Worm (Caenorhabditis elegans): Measurements from ENCODE around the gene F09E5.7.

The F09E5.7 gene

DNA sequence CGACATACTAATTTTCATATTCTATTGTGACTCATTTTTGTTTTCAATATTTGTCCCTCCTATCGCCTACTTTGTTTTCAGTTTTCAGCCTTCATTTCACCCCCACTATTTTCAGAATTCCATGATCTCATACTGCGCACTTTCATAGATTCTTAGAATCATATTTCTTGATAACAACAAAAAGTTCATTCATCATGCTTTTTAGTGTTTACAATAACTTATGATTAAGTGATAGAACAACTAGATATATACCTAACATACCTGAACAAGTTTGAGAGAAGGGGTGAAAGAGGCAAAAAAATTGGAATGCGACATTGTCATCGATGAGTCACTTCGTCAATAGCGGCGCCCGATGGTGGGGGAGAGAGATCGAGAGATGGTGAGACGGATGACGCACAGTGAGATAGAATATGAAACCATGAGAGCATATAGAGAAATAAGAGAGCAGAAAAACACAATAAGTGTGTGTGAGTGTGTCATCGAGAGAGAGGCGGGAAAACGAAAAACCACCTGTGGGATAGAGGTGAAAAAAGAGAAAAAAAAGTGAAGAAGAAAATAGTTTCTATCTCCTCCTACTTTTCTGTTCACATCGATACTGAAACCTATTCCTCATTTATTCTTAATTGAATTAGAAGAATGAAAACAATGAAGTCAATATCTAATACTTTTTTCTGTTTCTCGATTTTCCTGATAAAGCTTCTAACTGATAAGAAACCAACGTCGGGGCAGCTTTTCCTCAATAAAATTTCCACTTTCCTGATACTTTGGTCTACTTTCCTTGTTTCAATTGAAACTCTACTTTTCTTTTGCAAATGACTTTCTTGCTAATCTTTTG lies 15.0 kb upstream of the F09E5.7 start (continued):
- TF ChIP-seq lsy-27 (tag; optimal IDR thresholded peaks at IDR 0.05; ENCODE audit: borderline replicate concordance, insufficient read depth) = no peak
- no peak for TF ChIP-seq ztf-3 (GFP tag; optimal IDR thresholded peaks at IDR 0.05)
- peak; percentile 54 for TF ChIP-seq unc-62 (GFP tag; optimal IDR thresholded peaks at IDR 0.05)
- no peak for TF ChIP-seq unc-130 (GFP tag; optimal IDR thresholded peaks at IDR 0.05)
- TF ChIP-seq attf-6 (GFP tag; IDR thresholded peaks at IDR 0.05) = no peak
- TF ChIP-seq F57C9.4 (tag; optimal IDR thresholded peaks at IDR 0.05) = no peak
- TF ChIP-seq madf-10 (tag; optimal IDR thresholded peaks at IDR 0.05) = peak; percentile 15
- TF ChIP-seq ekl-4 (GFP tag; IDR thresholded peaks at IDR 0.05) = no peak
- peak; percentile 22 for TF ChIP-seq efl-1 (GFP tag; optimal IDR thresholded peaks at IDR 0.05)
- no peak for TF ChIP-seq him-1 (tag; optimal IDR thresholded peaks at IDR 0.05)
- no peak for TF ChIP-seq snpc-1.1 (tag; optimal IDR thresholded peaks at IDR 0.05; ENCODE audit: insufficient read depth)
- no peak for TF ChIP-seq lir-1 (GFP tag; conservative IDR thresholded peaks at IDR 0.05)
- TF ChIP-seq egl-18 (GFP tag; IDR thresholded peaks at IDR 0.05) = no peak
- no peak for TF ChIP-seq snpc-4 (GFP tag; optimal IDR thresholded peaks at IDR 0.05)
- TF ChIP-seq snpc-4 (tag; optimal IDR thresholded peaks at IDR 0.05) = peak in 2 of 4 experiments; percentile 3 to 34
- no peak for TF ChIP-seq cebp-1 (GFP tag; IDR thresholded peaks at IDR 0.05)
- peak; percentile 69 for TF ChIP-seq cebp-1 (tag; optimal IDR thresholded peaks at IDR 0.05)
- TF ChIP-seq mel-28 (tag; optimal IDR thresholded peaks at IDR 0.05; ENCODE audit: borderline replicate concordance) = no peak
- TF ChIP-seq tbx-9 (tag; optimal IDR thresholded peaks at IDR 0.05; ENCODE audit: borderline replicate concordance) = no peak
- peak; percentile 45 for TF ChIP-seq ZK185.1 (tag; optimal IDR thresholded peaks at IDR 0.05; ENCODE audit: poor library complexity, severe bottlenecking)
- no peak for TF ChIP-seq Y79H2A.3 (GFP tag; conservative IDR thresholded peaks at IDR 0.05)
- 0 out of 2 replicates have a peak, but pooled peaks have one; percentile 13 for TF ChIP-seq ceh-100 (GFP tag; IDR thresholded peaks at IDR 0.05)
- peak; percentile 32 for TF ChIP-seq nhr-80 (tag; optimal IDR thresholded peaks at IDR 0.05)
- TF ChIP-seq Y67H2A.10 (GFP tag; conservative IDR thresholded peaks at IDR 0.05) = no peak
- TF ChIP-seq madf-6 (GFP tag; IDR thresholded peaks at IDR 0.05) = no peak
- no peak for TF ChIP-seq fkh-3 (tag; optimal IDR thresholded peaks at IDR 0.05)
- peak; percentile 11 for TF ChIP-seq ztf-26 (tag; optimal IDR thresholded peaks at IDR 0.05)
- TF ChIP-seq ccch-3 (GFP tag; optimal IDR thresholded peaks at IDR 0.05) = no peak
- TF ChIP-seq madf-8 (GFP tag; conservative IDR thresholded peaks at IDR 0.05) = no peak
- no peak for TF ChIP-seq cebp-2 (GFP tag; IDR thresholded peaks at IDR 0.05)
- no peak for TF ChIP-seq ceh-58 (GFP tag; IDR thresholded peaks at IDR 0.05)
- TF ChIP-seq akir-1 (GFP tag; optimal IDR thresholded peaks at IDR 0.05) = no peak
- no peak for TF ChIP-seq chd-7 (tag; optimal IDR thresholded peaks at IDR 0.05)
- TF ChIP-seq die-1 (tag; optimal IDR thresholded peaks at IDR 0.05) = peak; percentile 5
- TF ChIP-seq somi-1 (GFP tag; optimal IDR thresholded peaks at IDR 0.05) = peak; percentile 45
- TF ChIP-seq athp-1 (tag; optimal IDR thresholded peaks at IDR 0.05) = no peak
- peak; percentile 81 for TF ChIP-seq hmg-1.2 (GFP tag; IDR thresholded peaks at IDR 0.05)
- no peak for TF ChIP-seq F52B5.7 (tag; optimal IDR thresholded peaks at IDR 0.05)
- no peak for TF ChIP-seq Y56A3A.18 (GFP tag; IDR thresholded peaks at IDR 0.05)
- TF ChIP-seq lin-54 (GFP tag; optimal IDR thresholded peaks at IDR 0.05) = peak; percentile 30
- peak; percentile 49; the same call in 1 of the 2 replicates for TF ChIP-seq nfyb-1 (GFP tag; IDR thresholded peaks at IDR 0.05)
- TF ChIP-seq lin-40 (tag; optimal IDR thresholded peaks at IDR 0.05) = peak; percentile 67
- no peak for TF ChIP-seq nfya-1 (tag; optimal IDR thresholded peaks at IDR 0.05; ENCODE audit: borderline replicate concordance, insufficient read depth)
- TF ChIP-seq F39B2.1 (GFP tag; IDR thresholded peaks at IDR 0.05) = no peak
